Worm (Caenorhabditis elegans) whole organism, L4 larva: ENCODE measurements around the gene ham-3.
A peak's percentile ranks its signal among the peaks of the same experiment; 100 is the strongest.

Source experiments
- D1046.2 ChIP-seq: fragments of 200-800 bp; sonication (Bioruptor generic); IDR thresholded peaks from 2 replicates; pipeline ENCODE4 v1.3.6; 2022; ENCODE audit warnings: missing genetic modification characterization, missing compliant biosample characterization
- F10B5.3 ChIP-seq: sonication (generic microtip); optimal IDR thresholded peaks from 2 replicates; lab custom pipeline; 2016; ENCODE audit warnings: mild to moderate bottlenecking, missing genetic modification characterization, missing compliant biosample characterization
- F49E8.2 ChIP-seq: sonication (generic microtip); optimal IDR thresholded peaks from 2 replicates; lab custom pipeline; 2016; ENCODE audit warnings: missing compliant biosample characterization, mild to moderate bottlenecking, missing genetic modification characterization, borderline replicate concordance
- R02D3.7 ChIP-seq: fragments of 150-350 bp; sonication (generic microtip); optimal IDR thresholded peaks from 3 replicates; lab custom pipeline; 2014; ENCODE audit warnings: missing biosample characterization, missing genetic modification characterization
- T20F7.1 ChIP-seq: fragments of 200-800 bp; sonication (Bioruptor generic); optimal IDR thresholded peaks from 2 replicates; lab custom pipeline; 2018; ENCODE audit warnings: mild to moderate bottlenecking, missing genetic modification characterization, missing compliant biosample characterization
- Y75B8A.6 ChIP-seq: fragments of 200-800 bp; sonication (Bioruptor generic); IDR thresholded peaks from 2 replicates; pipeline ENCODE4 v1.3.6; 2022; ENCODE audit warnings: missing genetic modification reagents, missing genetic modification characterization, missing compliant biosample characterization
- aly-2 ChIP-seq: sonication (generic microtip); optimal IDR thresholded peaks from 2 replicates; lab custom pipeline; 2018; ENCODE audit warnings: missing biosample characterization, missing genetic modification characterization
- arid-1 ChIP-seq: fragments of 200-800 bp; sonication (Bioruptor generic); conservative IDR thresholded peaks from 2 replicates; pipeline ENCODE4 v1.3.6; 2022; ENCODE audit warnings: missing genetic modification reagents, missing genetic modification characterization, missing compliant biosample characterization
- ceh-20 ChIP-seq: fragments of 200-800 bp; sonication (Bioruptor generic); IDR thresholded peaks from 2 replicates; pipeline ENCODE4 v1.3.6; 2022; ENCODE audit warnings: missing genetic modification reagents, missing genetic modification characterization, missing compliant biosample characterization
- ceh-44 ChIP-seq: fragments of 200-800 bp; sonication (Bioruptor generic); IDR thresholded peaks from 2 replicates; pipeline ENCODE4 v1.3.6; 2022; ENCODE audit warnings: missing genetic modification reagents, missing genetic modification characterization, missing compliant biosample characterization
- cey-2 ChIP-seq: sonication (generic microtip); optimal IDR thresholded peaks from 3 replicates; lab custom pipeline; 2017; ENCODE audit warnings: missing genetic modification characterization, mild to moderate bottlenecking, missing compliant biosample characterization, antibody characterized with exemption, borderline replicate concordance; ENCODE audit not compliant: insufficient read depth
- ctbp-1 ChIP-seq: fragments of 200-800 bp; sonication (Bioruptor generic); IDR thresholded peaks from 2 replicates; pipeline ENCODE4 v1.3.6; 2022; ENCODE audit warnings: missing genetic modification reagents, missing genetic modification characterization, missing compliant biosample characterization
- daf-8 ChIP-seq: fragments of 200-800 bp; sonication (Bioruptor generic); IDR thresholded peaks from 2 replicates; pipeline ENCODE4 v1.3.6; 2022; ENCODE audit warnings: missing genetic modification characterization, missing compliant biosample characterization
- dmd-6 ChIP-seq: fragments of 200-800 bp; sonication (Bioruptor generic); IDR thresholded peaks from 2 replicates; pipeline ENCODE4 v1.3.6; 2022; ENCODE audit warnings: missing genetic modification reagents, missing genetic modification characterization, missing compliant biosample characterization
- dmd-8 ChIP-seq: fragments of 200-800 bp; sonication (Bioruptor generic); IDR thresholded peaks from 2 replicates; pipeline ENCODE4 v1.3.6; 2022; ENCODE audit warnings: missing genetic modification characterization, missing compliant biosample characterization
- dmd-9 ChIP-seq: fragments of 200-800 bp; sonication (Bioruptor generic); IDR thresholded peaks from 2 replicates; pipeline ENCODE4 v1.3.6; 2022; ENCODE audit warnings: missing genetic modification reagents, missing genetic modification characterization, missing compliant biosample characterization
- dpl-1 ChIP-seq: fragments of 150-350 bp; optimal IDR thresholded peaks from 2 replicates; lab custom pipeline; 2014; ENCODE audit warnings: missing biosample characterization, missing genetic modification reagents, missing genetic modification characterization
- duxl-1 ChIP-seq: sonication (generic microtip); optimal IDR thresholded peaks from 2 replicates; lab custom pipeline; 2016; ENCODE audit warnings: mild to moderate bottlenecking, missing genetic modification characterization, moderate library complexity, missing compliant biosample characterization; ENCODE audit not compliant: poor library complexity
- egl-43 ChIP-seq: fragments of 200-800 bp; sonication (Bioruptor generic); IDR thresholded peaks from 2 replicates; pipeline ENCODE4 v1.3.6; 2022; ENCODE audit warnings: missing genetic modification reagents, missing genetic modification characterization, missing compliant biosample characterization
- gei-8 ChIP-seq: fragments of 200-800 bp; sonication (Bioruptor generic); optimal IDR thresholded peaks from 2 replicates; lab custom pipeline; 2018; ENCODE audit warnings: mild to moderate bottlenecking, missing genetic modification characterization, missing compliant biosample characterization
- hif-1 ChIP-seq, 2 experiments: sonication (generic microtip); optimal IDR thresholded peaks; 2 replicates each; lab custom pipeline; 2016 to 2017; ENCODE audit warnings: missing compliant biosample characterization in 2 of 2, missing genetic modification characterization in 2 of 2, missing genetic modification reagents in 2 of 2, missing genotype in 2 of 2, mild to moderate bottlenecking in 1 of 2
- hlh-11 ChIP-seq: fragments of 200-800 bp; sonication (Bioruptor generic); optimal IDR thresholded peaks from 2 replicates; lab custom pipeline; 2018; ENCODE audit warnings: mild to moderate bottlenecking, missing genetic modification characterization, missing compliant biosample characterization
- hmg-1.1 ChIP-seq: fragments of 200-800 bp; sonication (Bioruptor generic); IDR thresholded peaks from 2 replicates; pipeline ENCODE4 v1.3.6; 2022; ENCODE audit warnings: missing genetic modification reagents, missing genetic modification characterization, missing compliant biosample characterization
- lin-13 ChIP-seq: fragments of 150-350 bp; optimal IDR thresholded peaks from 2 replicates; lab custom pipeline; 2014; ENCODE audit warnings: missing biosample characterization, missing genetic modification reagents, missing genetic modification characterization
- lin-29 ChIP-seq: fragments of 200-800 bp; sonication (Bioruptor generic); IDR thresholded peaks from 2 replicates; pipeline ENCODE4 v1.3.6; 2022; ENCODE audit warnings: missing genetic modification reagents, missing genetic modification characterization, missing compliant biosample characterization
- lin-38 ChIP-seq: fragments of 200-800 bp; sonication (Bioruptor generic); IDR thresholded peaks from 2 replicates; pipeline ENCODE4 v1.3.6; 2022; ENCODE audit warnings: missing genetic modification reagents, missing genetic modification characterization, missing compliant biosample characterization
- lsy-2 ChIP-seq, 2 experiments: fragments of 150-350 bp in 1 of 2; sonication (generic microtip) in 1 of 2; optimal IDR thresholded peaks; 2 replicates each; lab custom pipeline; 2014 to 2017; ENCODE audit warnings: missing biosample characterization in 2 of 2, missing genetic modification characterization in 2 of 2
- madf-5 ChIP-seq, 2 experiments: fragments of 200-800 bp; sonication (Bioruptor generic); IDR thresholded peaks; 2 replicates each; pipeline ENCODE4 v1.3.6; 2022; ENCODE audit warnings: missing compliant biosample characterization in 2 of 2, missing genetic modification characterization in 2 of 2
- madf-9 ChIP-seq: fragments of 200-800 bp; sonication (Bioruptor generic); conservative IDR thresholded peaks from 2 replicates; pipeline ENCODE4 v1.3.6; 2022; ENCODE audit warnings: missing genetic modification reagents, missing genetic modification characterization, missing compliant biosample characterization
- mdt-29 ChIP-seq: fragments of 200-800 bp; sonication (Bioruptor generic); IDR thresholded peaks from 2 replicates; pipeline ENCODE4 v1.3.6; 2022; ENCODE audit warnings: missing genetic modification reagents, missing genetic modification characterization, missing compliant biosample characterization
- mep-1 ChIP-seq: fragments of 150-350 bp; sonication (generic microtip); optimal IDR thresholded peaks from 3 replicates; lab custom pipeline; 2014; ENCODE audit warnings: missing biosample characterization, missing genetic modification characterization
- mes-2 ChIP-seq: sonication (generic microtip); optimal IDR thresholded peaks from 2 replicates; lab custom pipeline; 2016; ENCODE audit warnings: missing genotype, mild to moderate bottlenecking, missing genetic modification characterization, missing compliant biosample characterization; ENCODE audit not compliant: poor library complexity, severe bottlenecking
- nhr-102 ChIP-seq: sonication (generic microtip); optimal IDR thresholded peaks from 2 replicates; lab custom pipeline; 2016; ENCODE audit warnings: mild to moderate bottlenecking, missing genetic modification characterization, moderate library complexity, missing compliant biosample characterization
- nhr-237 ChIP-seq: sonication (generic microtip); optimal IDR thresholded peaks from 2 replicates; lab custom pipeline; 2017; ENCODE audit warnings: missing biosample characterization, missing genetic modification characterization
- nhr-25 ChIP-seq: sonication (generic microtip); optimal IDR thresholded peaks from 2 replicates; lab custom pipeline; 2017; ENCODE audit warnings: missing genetic modification characterization, mild to moderate bottlenecking, missing compliant biosample characterization, antibody characterized with exemption, moderate library complexity, borderline replicate concordance; ENCODE audit not compliant: insufficient read depth
- nhr-42 ChIP-seq: fragments of 200-800 bp; sonication (Bioruptor generic); IDR thresholded peaks from 2 replicates; pipeline ENCODE4 v1.3.6; 2022; ENCODE audit warnings: missing genetic modification characterization, missing compliant biosample characterization
- nhr-48 ChIP-seq: sonication (generic microtip); optimal IDR thresholded peaks from 2 replicates; lab custom pipeline; 2016; ENCODE audit warnings: mild to moderate bottlenecking, missing genetic modification characterization, missing compliant biosample characterization
- nhr-77 ChIP-seq: fragments of 150-350 bp; optimal IDR thresholded peaks from 2 replicates; lab custom pipeline; 2014; ENCODE audit warnings: missing biosample characterization, missing genetic modification characterization
- rbr-2 ChIP-seq: sonication (generic microtip); optimal IDR thresholded peaks from 2 replicates; lab custom pipeline; 2016; ENCODE audit warnings: missing genotype, missing genetic modification characterization, missing compliant biosample characterization
- set-16 ChIP-seq: fragments of 200-800 bp; sonication (Bioruptor generic); IDR thresholded peaks from 2 replicates; pipeline ENCODE4 v1.3.6; 2022; ENCODE audit warnings: missing genetic modification reagents, missing genetic modification characterization, missing compliant biosample characterization
- tra-1 ChIP-seq: fragments of 200-800 bp; sonication (Bioruptor generic); IDR thresholded peaks from 2 replicates; pipeline ENCODE4 v1.3.6; 2022; ENCODE audit warnings: missing genetic modification reagents, missing genetic modification characterization, missing compliant biosample characterization
- unc-130 ChIP-seq: sonication (generic microtip); optimal IDR thresholded peaks from 2 replicates; lab custom pipeline; 2016; ENCODE audit warnings: missing genetic modification reagents, missing genetic modification characterization, missing compliant biosample characterization
- vab-7 ChIP-seq: fragments of 200-800 bp; sonication (Bioruptor generic); IDR thresholded peaks from 2 replicates; pipeline ENCODE4 v1.3.6; 2022; ENCODE audit warnings: missing genetic modification reagents, missing genetic modification characterization, missing compliant biosample characterization

ham-3 gene

ce11 chrIII:10114662-10115061 is 5.9 kb upstream of the ham-3 start, which contains the start of the genes ZK1128.1 and mett-10 (continued):
- no peak for TF ChIP-seq tra-1
- peak; percentile 61 for TF ChIP-seq R02D3.7 (tag; lab: Kevin White, UChicago)
- no peak for TF ChIP-seq madf-9 (GFP tag; lab: Robert Waterston, UW)
- no peak for TF ChIP-seq D1046.2 (GFP tag; lab: Robert Waterston, UW)
- TF ChIP-seq Y75B8A.6 = no peak
- TF ChIP-seq nhr-25 (tag; lab: Kevin White, UChicago) = no peak
- no peak for TF ChIP-seq F10B5.3 (tag; lab: Kevin White, UChicago)
- no peak for TF ChIP-seq nhr-237
- TF ChIP-seq nhr-102 = no peak
- no peak for TF ChIP-seq aly-2

ce11 chrIII:10118818-10119217 is 1.8 kb upstream of the ham-3 start, which contains the start of gene ZK1128.3:
Gene ZK1128.3 (minus strand): TSS chrIII:10118918.
- TF ChIP-seq nhr-48 (tag; lab: Kevin White, UChicago) (no peak), dmd-8 (GFP tag; lab: Robert Waterston, UW) (no peak), mdt-29 (GFP tag; lab: Robert Waterston, UW) (no peak), arid-1 (no peak), hmg-1.1 (GFP tag; lab: Robert Waterston, UW) (no peak), lsy-2 (tag; optimal IDR thresholded peaks at IDR 0.05; lab: Kevin White, UChicago) (no peak), lin-29 (GFP tag; lab: Robert Waterston, UW) (no peak), duxl-1 (no peak), R02D3.7 (tag; lab: Kevin White, UChicago) (no peak), gei-8 (no peak), madf-5 (GFP tag; IDR thresholded peaks at IDR 0.05; lab: Robert Waterston, UW) (no peak)

DNA sequence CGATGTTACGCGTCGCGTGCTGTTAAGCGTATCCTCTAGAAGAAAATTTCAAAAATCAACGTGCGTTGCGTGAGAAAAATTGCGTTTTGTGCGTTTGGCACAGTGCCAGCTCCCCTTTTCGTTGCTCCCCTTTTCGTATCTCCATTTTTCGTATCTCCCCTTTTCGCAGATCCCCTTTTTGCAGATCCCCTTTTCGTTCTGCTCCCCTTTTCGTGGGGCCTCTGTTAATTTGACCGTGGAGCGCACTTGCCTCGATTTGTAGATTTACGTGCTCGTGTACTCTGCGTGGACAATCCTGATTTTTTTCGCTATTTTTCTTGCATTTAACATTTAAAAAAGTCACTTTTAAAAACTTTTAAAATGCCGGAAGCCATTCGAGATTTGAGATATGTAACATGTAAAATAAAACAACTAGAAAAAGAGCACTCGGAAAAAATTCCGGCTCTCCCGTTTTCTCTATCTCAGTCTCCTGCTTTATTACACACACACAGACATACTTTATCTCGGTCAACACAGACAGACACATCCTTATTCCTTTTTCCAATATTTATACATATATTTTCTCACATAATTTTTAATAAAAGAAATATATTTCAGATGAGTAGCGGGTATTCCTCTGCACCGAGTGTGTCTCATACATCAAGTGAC is 3.1 kb downstream of the ham-3 start, which contains the start of gene ttll-4:
Gene ttll-4 (plus strand): TSS at position 598 of the 648 bp plus-strand sequence.
- TF ChIP-seq lin-13 (GFP tag; lab: Kevin White, UChicago) (peak; percentile 22), cey-2 (tag; lab: Kevin White, UChicago) (no peak), R02D3.7 (tag; lab: Kevin White, UChicago) (peak; percentile 40), hif-1 (tag; optimal IDR thresholded peaks at IDR 0.05; lab: Kevin White, UChicago) (peak in 1 of 2 experiments; percentile 20), vab-7 (GFP tag; lab: Robert Waterston, UW) (peak; percentile 87), D1046.2 (GFP tag; lab: Robert Waterston, UW) (peak; percentile 21; the same call in 1 of the 2 replicates), lsy-2 (tag; optimal IDR thresholded peaks at IDR 0.05; lab: Kevin White, UChicago) (peak in 1 of 2 experiments; percentile 62), egl-43 (peak; percentile 37; the same call in 1 of the 2 replicates), nhr-237 (no peak), F49E8.2 (tag; lab: Kevin White, UChicago) (no peak), dpl-1 (GFP tag; lab: Kevin White, UChicago) (peak; percentile 20), mdt-29 (GFP tag; lab: Robert Waterston, UW) (0 out of 2 replicates have a peak, but pooled peaks have one; percentile 39), tra-1 (0 out of 2 replicates have a peak, but pooled peaks have one; percentile 21), nhr-42 (0 out of 2 replicates have a peak, but pooled peaks have one; percentile 37), hmg-1.1 (GFP tag; lab: Robert Waterston, UW) (peak; percentile 62; the same call in 1 of the 2 replicates), hlh-11 (peak; percentile 16), nhr-77 (tag; lab: Kevin White, UChicago) (no peak), dmd-9 (GFP tag; lab: Robert Waterston, UW) (peak; percentile 72), set-16 (GFP tag; lab: Robert Waterston, UW) (no peak), unc-130 (GFP tag; lab: Kevin White, UChicago) (peak; percentile 57), ceh-44 (GFP tag; lab: Robert Waterston, UW) (0 out of 2 replicates have a peak, but pooled peaks have one; percentile 23), madf-9 (GFP tag; lab: Robert Waterston, UW) (0 out of 2 replicates have a peak, but pooled peaks have one; percentile 52), ctbp-1 (peak; percentile 53), daf-8 (GFP tag; lab: Robert Waterston, UW) (no peak), dmd-6 (peak; percentile 40; the same call in 1 of the 2 replicates), mep-1 (tag; lab: Kevin White, UChicago) (peak; percentile 39), rbr-2 (tag; lab: Kevin White, UChicago) (peak; percentile 65), mes-2 (tag; lab: Kevin White, UChicago) (peak; percentile 94), Y75B8A.6 (no peak), ceh-20 (peak; percentile 55), T20F7.1 (GFP tag; lab: Kevin White, UChicago) (peak; percentile 24), lin-38 (peak; percentile 95)
